Fruit fly (Drosophila melanogaster): Measurements from ENCODE around the gene CG15443.

The CG15443 gene

DNA sequence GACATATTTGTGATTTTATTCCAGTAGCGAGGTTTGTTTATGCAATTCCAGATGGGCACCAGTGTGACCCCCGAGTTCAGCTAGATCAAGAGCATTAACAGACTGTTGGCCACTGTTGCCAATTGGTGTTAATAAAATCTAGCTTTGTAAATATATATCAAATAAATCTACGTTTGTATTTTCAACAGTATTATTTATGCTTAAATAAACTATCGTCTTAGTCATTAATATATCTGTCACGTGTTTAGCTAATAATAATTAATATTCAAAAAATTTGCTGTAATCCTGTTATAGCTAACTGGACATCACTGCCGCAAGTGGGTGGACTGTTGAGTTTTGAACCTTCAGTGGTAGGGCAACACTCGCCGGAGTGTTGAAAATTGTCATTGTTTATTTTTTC lies 3.7 kb downstream of the CG15443 start, which contains the start of the genes mRpL27 and CG15435 (continued):
- TF ChIP-seq dpn (GFP tag; optimal IDR thresholded peaks at IDR 0.05), result peak in 1 of 2 experiments; percentile 10
- TF ChIP-seq CG9215 (GFP tag; IDR thresholded peaks at IDR 0.05), result no peak
- TF ChIP-seq Opbp (GFP tag; IDR thresholded peaks at IDR 0.05; ENCODE audit: partially characterized antibody), result 0 out of 3 replicates have a peak, but pooled peaks have one; percentile 15
- TF ChIP-seq CG4820 (GFP tag; optimal IDR thresholded peaks at IDR 0.05), result no peak
- peak; percentile 15 for TF ChIP-seq zfh2 (GFP tag; optimal IDR thresholded peaks at IDR 0.05)
- no peak for TF ChIP-seq CG11504 (tag; optimal IDR thresholded peaks at IDR 0.05)
- TF ChIP-seq fu2 (GFP tag; optimal IDR thresholded peaks at IDR 0.05), result no peak
- TF ChIP-seq CG34376 (GFP tag; optimal IDR thresholded peaks at IDR 0.05), result peak; percentile 31
- TF ChIP-seq bigmax (GFP tag; optimal IDR thresholded peaks at IDR 0.05), result no peak
- TF ChIP-seq fd64A (GFP tag; optimal IDR thresholded peaks at IDR 0.05), result no peak
- TF ChIP-seq NC2α (GFP tag; optimal IDR thresholded peaks at IDR 0.05), result no peak
- TF ChIP-seq seq (GFP tag; IDR thresholded peaks at IDR 0.05), result no peak
- TF ChIP-seq prd (optimal IDR thresholded peaks at IDR 0.05), result no peak
- peak; percentile 28; the same call in 1 of the 3 replicates for TF ChIP-seq prd (GFP tag; IDR thresholded peaks at IDR 0.05)
- TF ChIP-seq CG4730 (GFP tag; IDR thresholded peaks at IDR 0.05), result no peak
- TF ChIP-seq CG6689 (GFP tag; IDR thresholded peaks at IDR 0.05), result no peak
- peak; percentile 77 for TF ChIP-seq Sin3A (optimal IDR thresholded peaks at IDR 0.05)
- no peak for TF ChIP-seq GATAe (GFP tag; conservative IDR thresholded peaks at IDR 0.05)
- TF ChIP-seq ftz-f1 (GFP tag; optimal IDR thresholded peaks at IDR 0.05), result no peak
- TF ChIP-seq sna (GFP tag; IDR thresholded peaks at IDR 0.05; ENCODE audit: partially characterized antibody), result no peak
- peak; percentile 48 for TF ChIP-seq CG30020 (tag; optimal IDR thresholded peaks at IDR 0.05)
- TF ChIP-seq tio (GFP tag; optimal IDR thresholded peaks at IDR 0.05), result no peak
- TF ChIP-seq bsh (GFP tag; optimal IDR thresholded peaks at IDR 0.05), result peak in 1 of 2 experiments; percentile 21
- peak in 1 of 3 experiments; percentile 60 for TF ChIP-seq Stat92E (GFP tag; optimal IDR thresholded peaks at IDR 0.05)
- peak; percentile 61 for TF ChIP-seq CoRest (tag; optimal IDR thresholded peaks at IDR 0.05)
- peak in 1 of 2 experiments; percentile 44 for TF ChIP-seq Hr51 (GFP tag; optimal IDR thresholded peaks at IDR 0.05)
- peak; percentile 24 for TF ChIP-seq dmrt11E (tag; optimal IDR thresholded peaks at IDR 0.05)
- TF ChIP-seq CG12299 (tag; optimal IDR thresholded peaks at IDR 0.05), result peak; percentile 58
- peak; percentile 61 for TF ChIP-seq CG15514 (GFP tag; optimal IDR thresholded peaks at IDR 0.05)
- TF ChIP-seq otp (GFP tag; IDR thresholded peaks at IDR 0.05), result no peak
- no peak for TF ChIP-seq Sry-δ (GFP tag; optimal IDR thresholded peaks at IDR 0.05)
- TF ChIP-seq CG7928 (GFP tag; optimal IDR thresholded peaks at IDR 0.05), result no peak
- peak; percentile 71 for TF ChIP-seq MBD-R2 (GFP tag; IDR thresholded peaks at IDR 0.05)
- TF ChIP-seq CG8281 (tag; optimal IDR thresholded peaks at IDR 0.05), result no peak
- peak; percentile 30 for TF ChIP-seq Ets97D (GFP tag; optimal IDR thresholded peaks at IDR 0.05)
- TF ChIP-seq CG15601 (tag; optimal IDR thresholded peaks at IDR 0.05), result peak; percentile 69
- TF ChIP-seq CG4328 (GFP tag; optimal IDR thresholded peaks at IDR 0.05), result peak; percentile 42
- TF ChIP-seq zf30C (GFP tag; optimal IDR thresholded peaks at IDR 0.05), result no peak
- peak; percentile 58 for TF ChIP-seq grau (tag; optimal IDR thresholded peaks at IDR 0.05)
- TF ChIP-seq yki (optimal IDR thresholded peaks at IDR 0.05), result no peak
- TF ChIP-seq CG8359 (GFP tag; optimal IDR thresholded peaks at IDR 0.05; ENCODE audit: borderline replicate concordance), result no peak
- TF ChIP-seq NK7.1 (GFP tag; optimal IDR thresholded peaks at IDR 0.05), result no peak
- no peak for TF ChIP-seq Lhr (GFP tag; optimal IDR thresholded peaks at IDR 0.05)
- TF ChIP-seq CG3065 (GFP tag; optimal IDR thresholded peaks at IDR 0.05), result no peak
- no peak for TF ChIP-seq C15 (GFP tag; IDR thresholded peaks at IDR 0.05)
- TF ChIP-seq CG4854 (GFP tag; optimal IDR thresholded peaks at IDR 0.05), result peak; percentile 88
- TF ChIP-seq kni (GFP tag; optimal IDR thresholded peaks at IDR 0.05), result peak; percentile 28
- TF ChIP-seq CG13123 (GFP tag; optimal IDR thresholded peaks at IDR 0.05), result no peak
- no peak for TF ChIP-seq B-H2 (GFP tag; optimal IDR thresholded peaks at IDR 0.05)
- TF ChIP-seq Nf-YC (tag; optimal IDR thresholded peaks at IDR 0.05), result peak; percentile 45
- peak; percentile 32 for TF ChIP-seq CG18262 (tag; optimal IDR thresholded peaks at IDR 0.05)

Measured in whole organism, embryonic.